Worm (Caenorhabditis elegans) whole organism, L3 larva: ENCODE results near the gene nlp-3.

ENCODE experiments used
- R02D3.7 ChIP-seq: fragments of 150-350 bp; optimal IDR thresholded peaks from 2 replicates; lab custom pipeline; 2014; ENCODE audit warnings: missing biosample characterization, missing genetic modification characterization
- ZK546.5 ChIP-seq: sonication (generic microtip); optimal IDR thresholded peaks from 2 replicates; lab custom pipeline; 2017; ENCODE audit warnings: missing biosample characterization, missing genetic modification characterization
- aly-2 ChIP-seq: fragments of 150-350 bp; optimal IDR thresholded peaks from 2 replicates; lab custom pipeline; 2014; ENCODE audit warnings: missing biosample characterization, missing genetic modification characterization
- ama-1 ChIP-seq: fragments of 150-350 bp; optimal IDR thresholded peaks from 2 replicates; lab custom pipeline; 2018
- ceh-16 ChIP-seq: sonication (generic microtip); optimal IDR thresholded peaks from 2 replicates; lab custom pipeline; 2017; ENCODE audit warnings: missing biosample characterization, missing genetic modification characterization
- ceh-28 ChIP-seq: fragments of 150-350 bp; optimal IDR thresholded peaks from 2 replicates; lab custom pipeline; 2014; ENCODE audit warnings: missing biosample characterization, missing genetic modification reagents, missing genetic modification characterization
- ceh-82 ChIP-seq: fragments of 150-350 bp; optimal IDR thresholded peaks from 2 replicates; lab custom pipeline; 2014; ENCODE audit warnings: missing biosample characterization, missing genetic modification characterization
- ceh-9 ChIP-seq: sonication (generic microtip); optimal IDR thresholded peaks from 2 replicates; lab custom pipeline; 2018; ENCODE audit warnings: missing biosample characterization, missing genetic modification characterization
- daf-12 ChIP-seq: fragments of 150-350 bp; optimal IDR thresholded peaks from 2 replicates; lab custom pipeline; 2014; ENCODE audit warnings: missing biosample characterization, missing genetic modification reagents, missing genetic modification characterization
- egl-27 ChIP-seq: sonication (generic microtip); optimal IDR thresholded peaks from 4 replicates; lab custom pipeline; 2017; ENCODE audit warnings: missing biosample characterization, missing genetic modification reagents, missing genetic modification characterization
- egl-5 ChIP-seq: fragments of 150-350 bp; optimal IDR thresholded peaks from 2 replicates; lab custom pipeline; 2017; ENCODE audit warnings: missing biosample characterization, missing genetic modification reagents, missing genetic modification characterization, inconsistent platforms
- elt-1 ChIP-seq: fragments of 150-350 bp; optimal IDR thresholded peaks from 2 replicates; lab custom pipeline; 2014; ENCODE audit warnings: missing biosample characterization, missing genetic modification characterization
- elt-2 ChIP-seq: sonication (generic microtip); optimal IDR thresholded peaks from 2 replicates; lab custom pipeline; 2016; ENCODE audit warnings: missing genetic modification reagents, mild to moderate bottlenecking, missing genetic modification characterization, missing compliant biosample characterization
- elt-3 ChIP-seq, 3 experiments: fragments of 150-350 bp in 1 of 3; sonication (generic microtip) in 2 of 3; optimal IDR thresholded peaks; 2 replicates in 2 of 3; 4 replicates in 1 of 3; lab custom pipeline; 2014 to 2017; ENCODE audit warnings: missing biosample characterization in 3 of 3, missing genetic modification characterization in 3 of 3
- eor-1 ChIP-seq, 2 experiments: fragments of 150-350 bp; optimal IDR thresholded peaks; 2 replicates each; lab custom pipeline; 2014 to 2018; ENCODE audit warnings: missing biosample characterization in 2 of 2, missing genetic modification characterization in 2 of 2
- fkh-10 ChIP-seq: sonication (generic microtip); optimal IDR thresholded peaks from 2 replicates; lab custom pipeline; 2017; ENCODE audit warnings: missing biosample characterization, missing genetic modification reagents, missing genetic modification characterization
- fkh-2 ChIP-seq: fragments of 150-350 bp; optimal IDR thresholded peaks from 2 replicates; lab custom pipeline; 2014; ENCODE audit warnings: missing biosample characterization, missing genetic modification reagents, missing genetic modification characterization
- fos-1 ChIP-seq: fragments of 150-350 bp; optimal IDR thresholded peaks from 2 replicates; lab custom pipeline; 2014; ENCODE audit warnings: missing biosample characterization, missing genetic modification characterization
- hmg-11 ChIP-seq: sonication (generic microtip); optimal IDR thresholded peaks from 2 replicates; lab custom pipeline; 2016; ENCODE audit warnings: missing genetic modification characterization, missing compliant biosample characterization
- jun-1 ChIP-seq: fragments of 150-350 bp; optimal IDR thresholded peaks from 2 replicates; lab custom pipeline; 2014; ENCODE audit warnings: missing biosample characterization, missing genetic modification reagents, missing genetic modification characterization
- lin-15B ChIP-seq: fragments of 150-350 bp; optimal IDR thresholded peaks from 2 replicates; lab custom pipeline; 2014; ENCODE audit warnings: missing biosample characterization, missing genetic modification characterization
- lin-39 ChIP-seq: fragments of 150-350 bp; optimal IDR thresholded peaks from 2 replicates; lab custom pipeline; 2018; ENCODE audit warnings: missing biosample characterization, missing genetic modification reagents, missing genetic modification characterization
- lsy-12 ChIP-seq: sonication (generic microtip); optimal IDR thresholded peaks from 2 replicates; lab custom pipeline; 2016; ENCODE audit warnings: mild to moderate bottlenecking, missing genetic modification characterization, missing compliant biosample characterization
- mdl-1 ChIP-seq: fragments of 150-350 bp; optimal IDR thresholded peaks from 2 replicates; lab custom pipeline; 2014; ENCODE audit warnings: missing biosample characterization, missing genetic modification characterization
- mml-1 ChIP-seq: fragments of 150-350 bp; sonication (generic microtip); optimal IDR thresholded peaks from 3 replicates; lab custom pipeline; 2014; ENCODE audit warnings: missing biosample characterization, missing genetic modification characterization
- nfya-1 ChIP-seq: sonication (generic microtip); optimal IDR thresholded peaks from 2 replicates; lab custom pipeline; 2017; ENCODE audit warnings: missing genetic modification characterization, mild to moderate bottlenecking, missing compliant biosample characterization, antibody characterized with exemption, moderate library complexity; ENCODE audit not compliant: insufficient read depth
- nhr-11 ChIP-seq: fragments of 150-350 bp; optimal IDR thresholded peaks from 2 replicates; lab custom pipeline; 2014; ENCODE audit warnings: missing biosample characterization, missing genetic modification characterization
- nhr-12 ChIP-seq: fragments of 150-350 bp; optimal IDR thresholded peaks from 2 replicates; lab custom pipeline; 2014; ENCODE audit warnings: missing biosample characterization, missing genetic modification characterization
- nhr-23 ChIP-seq: fragments of 150-350 bp; optimal IDR thresholded peaks from 2 replicates; lab custom pipeline; 2014; ENCODE audit warnings: missing biosample characterization, missing genetic modification reagents, missing genetic modification characterization
- nhr-237 ChIP-seq: fragments of 150-350 bp; optimal IDR thresholded peaks from 2 replicates; lab custom pipeline; 2014; ENCODE audit warnings: missing biosample characterization, missing genetic modification characterization
- nhr-25 ChIP-seq: sonication (generic microtip); optimal IDR thresholded peaks from 2 replicates; lab custom pipeline; 2017; ENCODE audit warnings: missing biosample characterization, missing genetic modification characterization
- nhr-28 ChIP-seq: fragments of 150-350 bp; optimal IDR thresholded peaks from 2 replicates; lab custom pipeline; 2014; ENCODE audit warnings: missing biosample characterization, missing genetic modification characterization
- nhr-43 ChIP-seq: sonication (generic microtip); optimal IDR thresholded peaks from 2 replicates; lab custom pipeline; 2016; ENCODE audit warnings: mild to moderate bottlenecking, missing genetic modification characterization, missing compliant biosample characterization; ENCODE audit not compliant: poor library complexity, severe bottlenecking
- nhr-67 ChIP-seq: fragments of 150-350 bp; optimal IDR thresholded peaks from 2 replicates; lab custom pipeline; 2014; ENCODE audit warnings: missing biosample characterization, missing genetic modification characterization
- nhr-76 ChIP-seq: fragments of 150-350 bp; sonication (generic microtip); optimal IDR thresholded peaks from 5 replicates; lab custom pipeline; 2014; ENCODE audit warnings: missing biosample characterization, missing genetic modification characterization
- nhr-77 ChIP-seq: fragments of 150-350 bp; optimal IDR thresholded peaks from 2 replicates; lab custom pipeline; 2014; ENCODE audit warnings: missing biosample characterization, missing genetic modification characterization
- pha-4 ChIP-seq: fragments of 150-350 bp; optimal IDR thresholded peaks from 2 replicates; lab custom pipeline; 2014; ENCODE audit warnings: missing biosample characterization, missing genetic modification reagents, missing genetic modification characterization
- pqm-1 ChIP-seq: fragments of 150-350 bp; optimal IDR thresholded peaks from 2 replicates; lab custom pipeline; 2017; ENCODE audit warnings: missing biosample characterization, missing genetic modification characterization, inconsistent platforms
- sea-2 ChIP-seq: fragments of 150-350 bp; sonication (generic microtip); optimal IDR thresholded peaks from 4 replicates; lab custom pipeline; 2014; ENCODE audit warnings: missing biosample characterization, missing genetic modification reagents, missing genetic modification characterization
- skn-1 ChIP-seq: fragments of 150-350 bp; optimal IDR thresholded peaks from 2 replicates; lab custom pipeline; 2014; ENCODE audit warnings: missing biosample characterization, missing genetic modification characterization
- snpc-4 ChIP-seq: fragments of 150-350 bp; optimal IDR thresholded peaks from 2 replicates; lab custom pipeline; 2014; ENCODE audit warnings: missing biosample characterization, missing genetic modification characterization
- tbx-2 ChIP-seq: sonication (generic microtip); optimal IDR thresholded peaks from 2 replicates; lab custom pipeline; 2016; ENCODE audit warnings: mild to moderate bottlenecking, missing genetic modification characterization, missing compliant biosample characterization
- unc-39 ChIP-seq: sonication (generic microtip); optimal IDR thresholded peaks from 4 replicates; lab custom pipeline; 2017; ENCODE audit warnings: missing biosample characterization, missing genetic modification characterization
- unc-62 ChIP-seq: fragments of 150-350 bp; sonication (generic microtip); optimal IDR thresholded peaks from 4 replicates; lab custom pipeline; 2014; ENCODE audit warnings: missing biosample characterization, missing genetic modification reagents, missing genetic modification characterization
- zag-1 ChIP-seq: fragments of 150-350 bp; optimal IDR thresholded peaks from 2 replicates; lab custom pipeline; 2014; ENCODE audit warnings: missing biosample characterization, missing genetic modification characterization
- ztf-11 ChIP-seq: fragments of 150-350 bp; optimal IDR thresholded peaks from 2 replicates; lab custom pipeline; 2014; ENCODE audit warnings: missing biosample characterization, missing genetic modification characterization
- ztf-4 ChIP-seq: fragments of 150-350 bp; optimal IDR thresholded peaks from 2 replicates; lab custom pipeline; 2014; ENCODE audit warnings: missing biosample characterization, missing genetic modification characterization

Gene nlp-3

ce11 chrX:13143762-13144732 lies 34.2 kb downstream of the nlp-3 start:
- no peak for TF ChIP-seq elt-1 (tag; lab: Kevin White, UChicago)
- TF ChIP-seq egl-27 (tag; lab: Kevin White, UChicago), result no peak
- no peak for TF ChIP-seq nhr-12 (tag; lab: Kevin White, UChicago)
- TF ChIP-seq nhr-67 (tag; lab: Kevin White, UChicago), result no peak
- TF ChIP-seq ceh-16 (tag; lab: Kevin White, UChicago), result no peak
- peak; percentile 90 for TF ChIP-seq lin-39
- TF ChIP-seq lsy-12 (tag; lab: Kevin White, UChicago), result peak; percentile 22
- TF ChIP-seq ceh-28, result no peak
- TF ChIP-seq unc-62 (GFP tag; lab: Kevin White, UChicago), result peak; percentile 70
- no peak for TF ChIP-seq nhr-28 (tag; lab: Kevin White, UChicago)
- TF ChIP-seq unc-39 (tag; lab: Kevin White, UChicago), result no peak
- TF ChIP-seq aly-2 (tag; lab: Kevin White, UChicago), result no peak
- TF ChIP-seq fos-1 (tag; lab: Kevin White, UChicago), result no peak
- TF ChIP-seq ZK546.5 (tag; lab: Kevin White, UChicago), result no peak
- TF ChIP-seq ztf-4 (tag; lab: Kevin White, UChicago), result no peak
- TF ChIP-seq ceh-82 (tag; lab: Kevin White, UChicago), result no peak
- TF ChIP-seq egl-5 (tag; lab: Kevin White, UChicago), result no peak
- peak; percentile 57 for TF ChIP-seq snpc-4 (tag; lab: Kevin White, UChicago)
- peak; percentile 94 for TF ChIP-seq ama-1 (lab: Kevin White, UChicago)
- TF ChIP-seq eor-1 (tag; optimal IDR thresholded peaks at IDR 0.05; lab: Kevin White, UChicago), result no peak
- TF ChIP-seq fkh-10 (GFP tag; lab: Kevin White, UChicago), result peak; percentile 11
- no peak for TF ChIP-seq ztf-11 (tag; lab: Kevin White, UChicago)
- no peak for TF ChIP-seq zag-1 (tag; lab: Kevin White, UChicago)
- peak; percentile 32 for TF ChIP-seq pqm-1
- TF ChIP-seq nhr-25 (tag; lab: Kevin White, UChicago), result peak; percentile 75
- no peak for TF ChIP-seq mml-1 (tag; lab: Kevin White, UChicago)
- TF ChIP-seq nhr-77 (tag; lab: Kevin White, UChicago), result no peak
- TF ChIP-seq lin-15B (tag; lab: Kevin White, UChicago), result no peak
- TF ChIP-seq nhr-23 (tag; lab: Kevin White, UChicago), result peak; percentile 20
- peak; percentile 78 for TF ChIP-seq elt-2
- peak; percentile 89 for TF ChIP-seq pha-4 (tag; lab: Kevin White, UChicago)
- TF ChIP-seq fkh-2, result no peak
- TF ChIP-seq nhr-237 (tag; lab: Kevin White, UChicago), result no peak
- TF ChIP-seq tbx-2, result peak; percentile 2
- peak; percentile 56 for TF ChIP-seq jun-1 (tag; lab: Kevin White, UChicago)
- TF ChIP-seq R02D3.7 (tag; lab: Kevin White, UChicago), result no peak
- no peak for TF ChIP-seq ceh-9 (tag; lab: Kevin White, UChicago)
- TF ChIP-seq sea-2, result no peak
- TF ChIP-seq daf-12, result no peak
- peak; percentile 31 for TF ChIP-seq hmg-11 (tag; lab: Kevin White, UChicago)
- peak; percentile 69 for TF ChIP-seq nfya-1 (tag; lab: Kevin White, UChicago)
- peak; percentile 38 for TF ChIP-seq skn-1
- TF ChIP-seq nhr-76 (tag; lab: Kevin White, UChicago), result no peak
- peak; percentile 53 for TF ChIP-seq nhr-43 (tag; lab: Kevin White, UChicago)
- TF ChIP-seq nhr-11 (tag; lab: Kevin White, UChicago), result no peak
- peak; percentile 91 for TF ChIP-seq mdl-1 (tag; lab: Kevin White, UChicago)
- TF ChIP-seq elt-3 (tag; optimal IDR thresholded peaks at IDR 0.05; lab: Kevin White, UChicago), result no peak
